Fruit fly (Drosophila melanogaster) whole organism, prepupa: Measurements from ENCODE around the gene CG31220.
A peak's percentile ranks its signal among the peaks of the same experiment; 100 is the strongest.

Experiments
- CG10669 ChIP-seq: fragments of 200-800 bp; sonication (Bioruptor generic); optimal IDR thresholded peaks from 3 replicates; lab custom pipeline; 2018; ENCODE audit warnings: missing biosample characterization, mild to moderate bottlenecking, missing genetic modification characterization, moderate library complexity
- CG11294 ChIP-seq: fragments of 200-800 bp; sonication (Bioruptor generic); IDR thresholded peaks from 2 replicates; pipeline ENCODE4 v1.3.6; 2022; ENCODE audit warnings: missing biosample characterization, missing genetic modification characterization
- CG11762 ChIP-seq: fragments of 200-800 bp; sonication (Bioruptor generic); optimal IDR thresholded peaks from 3 replicates; lab custom pipeline; 2016; ENCODE audit warnings: missing biosample characterization, missing genetic modification characterization; ENCODE audit not compliant: insufficient read depth
- CG11902 ChIP-seq: fragments of 200-800 bp; sonication (Bioruptor generic); optimal IDR thresholded peaks from 3 replicates; lab custom pipeline; 2016; ENCODE audit warnings: missing biosample characterization, missing genetic modification characterization
- CG15336 ChIP-seq: fragments of 200-800 bp; sonication (Bioruptor generic); IDR thresholded peaks from 2 replicates; pipeline ENCODE4 v1.3.6; 2022; ENCODE audit warnings: missing biosample characterization, missing genetic modification characterization
- CG1621 ChIP-seq: fragments of 200-800 bp; sonication (Bioruptor generic); optimal IDR thresholded peaks from 3 replicates; lab custom pipeline; 2018; ENCODE audit warnings: missing biosample characterization, mild to moderate bottlenecking, missing genetic modification characterization
- CG16779 ChIP-seq: fragments of 200-800 bp; sonication (Bioruptor generic); optimal IDR thresholded peaks from 3 replicates; lab custom pipeline; 2017; ENCODE audit warnings: missing biosample characterization, mild to moderate bottlenecking, missing genetic modification characterization
- CG3032 ChIP-seq: fragments of 200-800 bp; optimal IDR thresholded peaks from 2 replicates; lab custom pipeline; 2019; ENCODE audit warnings: missing biosample characterization, mild to moderate bottlenecking, missing genetic modification characterization, moderate library complexity
- CG31627 ChIP-seq: fragments of 200-800 bp; sonication (Bioruptor generic); optimal IDR thresholded peaks from 3 replicates; lab custom pipeline; 2016; ENCODE audit warnings: missing biosample characterization, missing genetic modification characterization
- CG3919 ChIP-seq: fragments of 200-800 bp; sonication (Bioruptor generic); optimal IDR thresholded peaks from 3 replicates; lab custom pipeline; 2016; ENCODE audit warnings: missing biosample characterization, missing genetic modification characterization
- CG6163 ChIP-seq: fragments of 200-800 bp; sonication (Bioruptor generic); IDR thresholded peaks from 3 replicates; pipeline ENCODE4 v1.3.6; 2022; ENCODE audit warnings: missing biosample characterization, missing genetic modification characterization
- CG6276 ChIP-seq: fragments of 200-800 bp; sonication (Bioruptor generic); optimal IDR thresholded peaks from 2 replicates; lab custom pipeline; 2017; ENCODE audit warnings: missing biosample characterization, mild to moderate bottlenecking, missing genetic modification characterization
- CG7368 ChIP-seq: fragments of 200-800 bp; sonication (Bioruptor generic); optimal IDR thresholded peaks from 3 replicates; lab custom pipeline; 2016; ENCODE audit warnings: missing biosample characterization, missing genetic modification characterization
- CG8119 ChIP-seq: fragments of 200-800 bp; sonication (Bioruptor generic); IDR thresholded peaks from 3 replicates; pipeline ENCODE4 v1.3.6; 2022; ENCODE audit warnings: missing biosample characterization, missing genetic modification characterization
- CG8319 ChIP-seq: fragments of 200-800 bp; sonication (Bioruptor generic); optimal IDR thresholded peaks from 3 replicates; lab custom pipeline; 2016; ENCODE audit warnings: missing biosample characterization, missing genetic modification characterization
- CG8632 ChIP-seq: fragments of 200-800 bp; sonication (Bioruptor generic); optimal IDR thresholded peaks from 3 replicates; lab custom pipeline; 2016; ENCODE audit warnings: missing biosample characterization, missing genetic modification characterization
- CG9139 ChIP-seq: fragments of 200-800 bp; sonication (Bioruptor generic); optimal IDR thresholded peaks from 3 replicates; lab custom pipeline; 2017; ENCODE audit warnings: missing biosample characterization, mild to moderate bottlenecking, missing genetic modification characterization
- Eip78C ChIP-seq: fragments of 200-800 bp; sonication (Bioruptor generic); peaks from one replicate; lab custom pipeline; 2016; ENCODE audit warnings: missing biosample characterization, missing genetic modification characterization
- Ets21C ChIP-seq: fragments of 200-800 bp; sonication (Bioruptor generic); optimal IDR thresholded peaks from 3 replicates; lab custom pipeline; 2016; ENCODE audit warnings: missing biosample characterization, missing genetic modification characterization
- Ets96B ChIP-seq: fragments of 200-800 bp; optimal IDR thresholded peaks from 2 replicates; lab custom pipeline; 2019; ENCODE audit warnings: missing biosample characterization, mild to moderate bottlenecking, missing genetic modification characterization, moderate library complexity
- Hr38 ChIP-seq: sonication (Bioruptor generic); optimal IDR thresholded peaks from 2 replicates; lab custom pipeline; 2016; ENCODE audit warnings: missing biosample characterization, missing genetic modification characterization
- Met ChIP-seq: fragments of 200-800 bp; sonication (Bioruptor generic); optimal IDR thresholded peaks from 3 replicates; lab custom pipeline; 2016; ENCODE audit warnings: missing biosample characterization, missing genetic modification characterization
- Smox ChIP-seq: fragments of 200-800 bp; sonication (Bioruptor generic); optimal IDR thresholded peaks from 3 replicates; lab custom pipeline; 2016; ENCODE audit warnings: missing biosample characterization, missing genetic modification characterization
- Sox15 ChIP-seq: fragments of 200-800 bp; sonication (Bioruptor generic); optimal IDR thresholded peaks from 3 replicates; lab custom pipeline; 2016; ENCODE audit warnings: missing biosample characterization, missing genetic modification characterization
- achi ChIP-seq: fragments of 200-800 bp; sonication (Bioruptor generic); optimal IDR thresholded peaks from 3 replicates; lab custom pipeline; 2016; ENCODE audit warnings: missing biosample characterization, missing genetic modification characterization
- cyc ChIP-seq: fragments of 200-800 bp; sonication (Bioruptor generic); optimal IDR thresholded peaks from 3 replicates; lab custom pipeline; 2016; ENCODE audit warnings: missing biosample characterization, missing genetic modification characterization
- eg ChIP-seq: fragments of 200-800 bp; sonication (Bioruptor generic); IDR thresholded peaks from 3 replicates; pipeline ENCODE4 v1.3.6; 2022; ENCODE audit warnings: missing biosample characterization, missing genetic modification characterization
- esn ChIP-seq: fragments of 200-800 bp; sonication (Bioruptor generic); optimal IDR thresholded peaks from 2 replicates; lab custom pipeline; 2016; ENCODE audit warnings: missing biosample characterization, mild to moderate bottlenecking, missing genetic modification characterization, moderate library complexity
- fd59A ChIP-seq: fragments of 200-800 bp; sonication (Bioruptor generic); optimal IDR thresholded peaks from 2 replicates; lab custom pipeline; 2017; ENCODE audit warnings: missing biosample characterization, mild to moderate bottlenecking, missing genetic modification characterization, missing genetic modification reagents
- fkh ChIP-seq: fragments of 200-800 bp; sonication (Bioruptor generic); optimal IDR thresholded peaks from 3 replicates; lab custom pipeline; 2017; ENCODE audit warnings: missing biosample characterization, mild to moderate bottlenecking, missing genetic modification characterization, moderate library complexity
- lz ChIP-seq: fragments of 200-800 bp; sonication (Bioruptor generic); optimal IDR thresholded peaks from 3 replicates; lab custom pipeline; 2016; ENCODE audit warnings: missing biosample characterization, missing genetic modification characterization
- net ChIP-seq: fragments of 200-800 bp; sonication (Bioruptor generic); optimal IDR thresholded peaks from 3 replicates; lab custom pipeline; 2016; ENCODE audit warnings: missing biosample characterization, missing genetic modification characterization
- pdm3 ChIP-seq: fragments of 200-800 bp; sonication (Bioruptor generic); optimal IDR thresholded peaks from 3 replicates; lab custom pipeline; 2016; ENCODE audit warnings: missing biosample characterization, missing genetic modification characterization
- salr ChIP-seq, 2 experiments: fragments of 200-800 bp; sonication (Bioruptor generic); optimal IDR thresholded peaks; 3 replicates each; lab custom pipeline; 2016 to 2018; ENCODE audit warnings: missing biosample characterization in 2 of 2, missing genetic modification characterization in 2 of 2, mild to moderate bottlenecking in 1 of 2
- spab ChIP-seq: fragments of 200-800 bp; sonication (Bioruptor generic); optimal IDR thresholded peaks from 2 replicates; lab custom pipeline; 2017; ENCODE audit warnings: missing biosample characterization, mild to moderate bottlenecking, missing genetic modification characterization, missing genetic modification reagents
- svp ChIP-seq: fragments of 200-800 bp; sonication (Bioruptor generic); peaks from one replicate; lab custom pipeline; 2016; ENCODE audit warnings: missing biosample characterization, missing genetic modification characterization
- vri ChIP-seq: fragments of 200-800 bp; sonication (Bioruptor generic); optimal IDR thresholded peaks from 3 replicates; lab custom pipeline; 2016; ENCODE audit warnings: missing biosample characterization, mild to moderate bottlenecking, missing genetic modification characterization

Gene CG31220

dm6 chr3R:19602996-19603395 lies 45.3 kb upstream of the CG31220 start, which contains the start of gene CG7342 (continued):
- TF ChIP-seq CG6276 (GFP tag; lab: Kevin White, UChicago), result no peak
- no peak for TF ChIP-seq salr (GFP tag; optimal IDR thresholded peaks at IDR 0.05; lab: Kevin White, UChicago)

dm6 chr3R:19606954-19607353 lies 41.3 kb upstream of the CG31220 start, which contains the start of gene CG17751:
Gene CG17751 (plus strand): TSS chr3R:19607254.
- no peak for TF ChIP-seq Hr38 (GFP tag; lab: Kevin White, UChicago)

- TF ChIP-seq fkh (GFP tag; lab: Kevin White, UChicago), result peak; percentile 10
- no peak for TF ChIP-seq CG1621 (tag; lab: Kevin White, UChicago)
- TF ChIP-seq, all 60 proteins: peak for 1
Measured at dm6 chr3R:19609925-19610324, 38.4 kb upstream of the CG31220 start, which contains the start of gene CG17752. Gene CG17752 (plus strand): TSS chr3R:19610225.

- TF ChIP-seq spab (GFP tag; lab: Kevin White, UChicago), result no peak
- peak; percentile 77 for TF ChIP-seq fkh (GFP tag; lab: Kevin White, UChicago)
Measured at dm6 chr3R:19612908-19613431, 35.3 kb upstream of the CG31220 start, which contains the start of gene CG16727. Gene CG16727 (plus strand): TSS chr3R:19613381.

dm6 chr3R:19619908-19620307 lies 28.4 kb upstream of the CG31220 start:
- TF ChIP-seq salr (GFP tag; optimal IDR thresholded peaks at IDR 0.05; lab: Kevin White, UChicago), result no peak
- no peak for TF ChIP-seq esn
- TF ChIP-seq Hr38 (GFP tag; lab: Kevin White, UChicago), result no peak
- peak; percentile 41 for TF ChIP-seq fkh (GFP tag; lab: Kevin White, UChicago)
- TF ChIP-seq, all 60 proteins: peak for 1

- TF ChIP-seq CG3919 (no peak), fkh (GFP tag; lab: Kevin White, UChicago) (peak; percentile 42), CG6163 (GFP tag; lab: Robert Waterston, UW) (peak; percentile 14; the same call in 1 of the 3 replicates), CG15336 (GFP tag; lab: Robert Waterston, UW) (no peak), Ets21C (GFP tag; lab: Kevin White, UChicago) (no peak), fd59A (no peak), lz (GFP tag; lab: Kevin White, UChicago) (no peak), CG3032 (tag; lab: Kevin White, UChicago) (no peak), svp (no peak), pdm3 (GFP tag; lab: Kevin White, UChicago) (no peak), Eip78C (peak; percentile 25), CG11902 (GFP tag; lab: Kevin White, UChicago) (no peak), Met (GFP tag; lab: Kevin White, UChicago) (no peak), eg (GFP tag; lab: Robert Waterston, UW) (no peak), CG8119 (GFP tag; lab: Robert Waterston, UW) (no peak), spab (GFP tag; lab: Kevin White, UChicago) (no peak)
Measured at dm6 chr3R:19620953-19621352, 27.3 kb upstream of the CG31220 start.

- TF ChIP-seq Smox (no peak), cyc (GFP tag; lab: Kevin White, UChicago) (no peak), CG8632 (GFP tag; lab: Kevin White, UChicago) (no peak), lz (GFP tag; lab: Kevin White, UChicago) (no peak), CG10669 (GFP tag; lab: Kevin White, UChicago) (no peak), vri (GFP tag; lab: Kevin White, UChicago) (peak; percentile 62)
Measured at dm6 chr3R:19622005-19622404, 26.3 kb upstream of the CG31220 start.

dm6 chr3R:19623606-19624005 lies 24.7 kb upstream of the CG31220 start:
- TF ChIP-seq net (GFP tag; lab: Kevin White, UChicago) (peak; percentile 66), CG8319 (GFP tag; lab: Kevin White, UChicago) (peak; percentile 53), achi (GFP tag; lab: Kevin White, UChicago) (peak; percentile 70), Ets96B (tag; lab: Kevin White, UChicago) (no peak), cyc (GFP tag; lab: Kevin White, UChicago) (peak; percentile 77), Smox (peak; percentile 76), CG9139 (GFP tag; lab: Kevin White, UChicago) (peak; percentile 37), CG16779 (tag; lab: Kevin White, UChicago) (no peak), CG11762 (GFP tag; lab: Kevin White, UChicago) (peak; percentile 57), Sox15 (GFP tag; lab: Kevin White, UChicago) (peak; percentile 66), CG11294 (GFP tag; lab: Robert Waterston, UW) (peak; percentile 53), CG7368 (GFP tag; lab: Kevin White, UChicago) (peak; percentile 25), Hr38 (GFP tag; lab: Kevin White, UChicago) (no peak), svp (peak; percentile 90), esn (peak; percentile 82), CG31627 (GFP tag; lab: Kevin White, UChicago) (peak; percentile 85)
